Worm (Caenorhabditis elegans) whole organism, L1 larva: ENCODE measurements around the gene C06E2.9.
A peak's percentile ranks its signal among the peaks of the same experiment; 100 is the strongest.
"Not testable (repeated sequence)": the region's sequence is repeated elsewhere in the genome, so short reads cannot be mapped to it uniquely, and the experiment has no call there.

ENCODE experiments used
- ama-1 ChIP-seq: fragments of 150-350 bp; optimal IDR thresholded peaks from 2 replicates; lab custom pipeline; 2014
- blmp-1 ChIP-seq: fragments of 150-350 bp; optimal IDR thresholded peaks from 2 replicates; lab custom pipeline; 2014; ENCODE audit warnings: missing biosample characterization, missing genetic modification characterization
- ceh-8 ChIP-seq: fragments of 200-800 bp; sonication (Bioruptor generic); optimal IDR thresholded peaks from 2 replicates; lab custom pipeline; 2018; ENCODE audit warnings: mild to moderate bottlenecking, missing genetic modification characterization, moderate library complexity, missing compliant biosample characterization
- ceh-88 ChIP-seq: fragments of 200-800 bp; sonication (Bioruptor generic); IDR thresholded peaks from 2 replicates; pipeline ENCODE4 v1.3.6; 2022; ENCODE audit warnings: missing genetic modification characterization, missing compliant biosample characterization
- dpl-1 ChIP-seq, 3 experiments: fragments of 150-350 bp in 2 of 3; sonication (generic microtip) in 1 of 3; optimal IDR thresholded peaks; 2 replicates each; lab custom pipeline; 2014 to 2017; ENCODE audit warnings: missing biosample characterization in 3 of 3, missing genetic modification characterization in 3 of 3, missing genetic modification reagents in 3 of 3
- efl-1 ChIP-seq, 4 experiments: fragments of 150-350 bp; optimal IDR thresholded peaks in 3 of 4; peaks in 1 of 4; 1 replicate in 1 of 4; 2 replicates in 3 of 4; lab custom pipeline; 2014; ENCODE audit warnings: missing biosample characterization in 2 of 4, missing genetic modification characterization in 2 of 4, missing genetic modification reagents in 2 of 4
- elt-2 ChIP-seq: sonication (generic microtip); optimal IDR thresholded peaks from 2 replicates; lab custom pipeline; 2016; ENCODE audit warnings: missing genetic modification characterization, mild to moderate bottlenecking, inconsistent platforms, missing compliant biosample characterization, missing genetic modification reagents
- elt-3 ChIP-seq, 6 experiments: fragments of 150-350 bp in 1 of 6; sonication (generic microtip); optimal IDR thresholded peaks; 2 replicates each; lab custom pipeline; 2017 to 2018; ENCODE audit warnings: missing biosample characterization in 6 of 6, missing genetic modification characterization in 6 of 6, inconsistent platforms in 1 of 6
- ets-5 ChIP-seq: fragments of 200-800 bp; sonication (Bioruptor generic); IDR thresholded peaks from 2 replicates; pipeline ENCODE4 v1.3.6; 2022; ENCODE audit warnings: missing genetic modification characterization, missing compliant biosample characterization
- fkh-10 ChIP-seq: sonication (generic microtip); optimal IDR thresholded peaks from 2 replicates; lab custom pipeline; 2017; ENCODE audit warnings: missing biosample characterization, missing genetic modification reagents, missing genetic modification characterization
- fkh-4 ChIP-seq: sonication (generic microtip); optimal IDR thresholded peaks from 2 replicates; lab custom pipeline; 2016; ENCODE audit warnings: missing compliant biosample characterization, missing genetic modification characterization, borderline replicate concordance
- grh-1 ChIP-seq: fragments of 200-800 bp; sonication (Bioruptor generic); IDR thresholded peaks from 2 replicates; pipeline ENCODE4 v1.3.6; 2022; ENCODE audit warnings: missing genetic modification reagents, missing genetic modification characterization, missing compliant biosample characterization
- jun-1 ChIP-seq: fragments of 150-350 bp; optimal IDR thresholded peaks from 2 replicates; lab custom pipeline; 2014; ENCODE audit warnings: missing biosample characterization, missing genetic modification reagents, missing genetic modification characterization
- lin-13 ChIP-seq: fragments of 150-350 bp; optimal IDR thresholded peaks from 2 replicates; lab custom pipeline; 2014; ENCODE audit warnings: missing biosample characterization, missing genetic modification reagents, missing genetic modification characterization
- lin-14 ChIP-seq: fragments of 200-800 bp; sonication (Bioruptor generic); optimal IDR thresholded peaks from 2 replicates; lab custom pipeline; 2018; ENCODE audit warnings: mild to moderate bottlenecking, missing genetic modification characterization, moderate library complexity, missing compliant biosample characterization
- lin-35 ChIP-seq, 2 experiments: fragments of 150-350 bp; optimal IDR thresholded peaks; 2 replicates each; lab custom pipeline; 2014; ENCODE audit warnings: missing biosample characterization in 2 of 2, missing genetic modification characterization in 2 of 2, missing genetic modification reagents in 2 of 2
- mep-1 ChIP-seq: fragments of 150-350 bp; optimal IDR thresholded peaks from 2 replicates; lab custom pipeline; 2014; ENCODE audit warnings: missing biosample characterization, missing genetic modification characterization
- nhr-19 ChIP-seq: fragments of 200-800 bp; sonication (Bioruptor generic); conservative IDR thresholded peaks from 2 replicates; pipeline ENCODE4 v1.3.6; 2022; ENCODE audit warnings: missing genetic modification characterization, missing compliant biosample characterization
- nhr-28 ChIP-seq: fragments of 150-350 bp; optimal IDR thresholded peaks from 2 replicates; lab custom pipeline; 2014; ENCODE audit warnings: missing biosample characterization, missing genetic modification characterization
- nhr-77 ChIP-seq: fragments of 150-350 bp; optimal IDR thresholded peaks from 2 replicates; lab custom pipeline; 2014; ENCODE audit warnings: missing biosample characterization, missing genetic modification characterization
- nhr-85 ChIP-seq: sonication (generic microtip); peaks from one replicate; lab custom pipeline; 2016; ENCODE audit warnings: missing genetic modification characterization, inconsistent platforms, missing compliant biosample characterization
- nhr-90 ChIP-seq: sonication (generic microtip); optimal IDR thresholded peaks from 2 replicates; lab custom pipeline; 2016; ENCODE audit warnings: mild to moderate bottlenecking, missing genetic modification characterization, missing compliant biosample characterization; ENCODE audit not compliant: poor library complexity
- pax-3 ChIP-seq: fragments of 200-800 bp; sonication (Bioruptor generic); optimal IDR thresholded peaks from 2 replicates; lab custom pipeline; 2018; ENCODE audit warnings: mild to moderate bottlenecking, missing genetic modification characterization, moderate library complexity, missing compliant biosample characterization
- pqm-1 ChIP-seq: sonication (generic microtip); optimal IDR thresholded peaks from 3 replicates; lab custom pipeline; 2017; ENCODE audit warnings: missing biosample characterization, missing genetic modification characterization
- snpc-4 ChIP-seq: fragments of 150-350 bp; optimal IDR thresholded peaks from 2 replicates; lab custom pipeline; 2014; ENCODE audit warnings: missing biosample characterization, missing genetic modification characterization
- tbx-2 ChIP-seq: sonication (generic microtip); optimal IDR thresholded peaks from 2 replicates; lab custom pipeline; 2016; ENCODE audit warnings: missing genetic modification characterization, missing compliant biosample characterization
- unc-98 ChIP-seq: fragments of 200-800 bp; sonication (Bioruptor generic); IDR thresholded peaks from 2 replicates; pipeline ENCODE4 v1.3.6; 2022; ENCODE audit warnings: missing genetic modification characterization, missing compliant biosample characterization
- xbp-1 ChIP-seq: sonication (generic microtip); optimal IDR thresholded peaks from 2 replicates; lab custom pipeline; 2016; ENCODE audit warnings: missing genetic modification characterization, missing compliant biosample characterization
- ztf-11 ChIP-seq, 2 experiments: sonication (generic microtip); optimal IDR thresholded peaks; 2 replicates each; lab custom pipeline; 2016 to 2017; ENCODE audit warnings: missing genetic modification characterization in 2 of 2, missing biosample characterization in 1 of 2, missing compliant biosample characterization in 1 of 2
- ztf-4 ChIP-seq: fragments of 150-350 bp; optimal IDR thresholded peaks from 2 replicates; lab custom pipeline; 2014; ENCODE audit warnings: missing biosample characterization, missing genetic modification characterization

C06E2.9 gene

ce11 chrX:8860958-8861357, at the start of gene C06E2.9:
TSS of gene C06E2.9 (plus strand) at chrX:8861258.
- TF ChIP-seq ztf-11 (tag; optimal IDR thresholded peaks at IDR 0.05; lab: Kevin White, UChicago) (no peak), jun-1 (tag; lab: Kevin White, UChicago) (no peak), ceh-88 (GFP tag; lab: Robert Waterston, UW) (no peak), snpc-4 (tag; lab: Kevin White, UChicago) (no peak), ama-1 (lab: Kevin White, UChicago) (no peak), ceh-8 (GFP tag; lab: Kevin White, UChicago) (no peak), xbp-1 (tag; lab: Kevin White, UChicago) (no peak), unc-98 (GFP tag; lab: Robert Waterston, UW) (no peak), lin-14 (GFP tag; lab: Kevin White, UChicago) (no peak), ets-5 (GFP tag; lab: Robert Waterston, UW) (no peak), ztf-4 (tag; lab: Kevin White, UChicago) (no peak), pax-3 (tag; lab: Kevin White, UChicago) (no peak), mep-1 (tag; lab: Kevin White, UChicago) (no peak), fkh-4 (tag; lab: Kevin White, UChicago) (no peak), lin-35 (GFP tag; optimal IDR thresholded peaks at IDR 0.05; lab: Kevin White, UChicago) (no peak), nhr-77 (tag; lab: Kevin White, UChicago) (no peak)

DNA sequence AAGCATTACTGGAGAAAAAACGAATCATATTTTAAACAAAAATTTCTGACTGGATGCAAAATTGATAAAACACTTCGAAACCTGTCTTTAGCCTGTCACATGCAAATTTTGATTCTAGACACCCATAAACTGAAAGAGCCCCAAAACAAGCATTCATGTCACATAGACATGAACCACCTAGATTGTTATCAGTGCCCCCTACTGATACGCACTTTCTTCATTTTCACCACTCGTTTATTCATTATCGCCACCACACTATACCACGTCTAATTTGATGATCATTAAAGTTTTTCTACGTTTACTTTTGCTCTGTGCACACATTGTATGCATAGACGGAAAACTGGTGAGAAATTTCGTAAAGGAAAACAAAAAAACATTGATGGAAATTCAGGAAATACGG, 49.1 kb upstream of the C06E2.9 start, which contains the start of gene cnnm-2:
Gene cnnm-2 (plus strand): TSS at position 190 of the 400 bp plus-strand sequence.
- TF ChIP-seq lin-35 (GFP tag; optimal IDR thresholded peaks at IDR 0.05; lab: Kevin White, UChicago), result peak in 1 of 2 experiments; percentile 30
- TF ChIP-seq pqm-1, result peak; percentile 14
- no peak for TF ChIP-seq ztf-4 (tag; lab: Kevin White, UChicago)
- TF ChIP-seq elt-2 (tag; lab: Kevin White, UChicago), result peak; percentile 65

DNA sequence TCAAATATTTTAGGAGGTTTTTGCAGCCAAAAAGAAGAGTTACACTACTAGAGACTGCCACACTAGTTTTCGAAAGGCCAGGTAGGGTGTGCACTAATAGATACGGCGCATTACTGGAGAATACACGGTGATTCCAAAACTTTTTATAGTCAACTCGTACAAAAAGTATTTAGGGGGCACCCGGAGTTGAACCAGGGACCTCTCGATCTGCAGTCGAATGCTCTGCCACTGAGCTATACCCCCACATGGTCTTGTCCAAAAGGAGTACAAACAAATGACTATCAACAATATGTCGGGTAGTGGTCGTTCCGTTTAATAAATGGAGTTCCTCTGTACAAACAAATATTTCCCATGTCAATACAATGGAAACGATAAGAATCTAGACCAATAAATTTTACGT, 43.1 kb upstream of the C06E2.9 start:
- TF ChIP-seq lin-13 (GFP tag; lab: Kevin White, UChicago) (no peak), nhr-85 (no peak)

DNA sequence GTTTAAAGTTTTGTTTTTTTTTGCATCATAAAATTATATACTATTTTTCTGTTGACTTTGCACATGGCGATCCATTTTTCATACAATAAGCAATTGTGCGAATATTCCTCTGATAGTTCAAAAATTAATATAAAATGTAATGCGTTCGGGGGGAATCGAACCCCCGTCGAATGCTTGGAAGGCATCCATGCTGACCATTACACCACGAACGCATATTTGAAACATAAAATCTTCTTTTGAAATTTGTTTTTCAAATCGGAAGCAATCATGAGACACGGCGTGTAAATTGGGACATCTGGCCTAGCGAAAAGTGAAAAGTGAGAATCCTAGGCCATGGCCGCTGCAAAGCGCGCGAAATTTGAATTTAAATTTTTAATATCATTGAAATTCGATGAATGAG, 42.6 kb upstream of the C06E2.9 start:
- 0 out of 2 replicates have a peak, but pooled peaks have one; percentile 13 for TF ChIP-seq nhr-19 (GFP tag; lab: Robert Waterston, UW)
- TF ChIP-seq efl-1 (optimal IDR thresholded peaks at IDR 0.05; lab: Kevin White, UChicago), result not testable (repeated sequence)
- peak in 1 of 2 experiments; percentile 17 for TF ChIP-seq efl-1 (GFP tag; optimal IDR thresholded peaks at IDR 0.05 in 1 of 2; lab: Kevin White, UChicago)
- peak in 1 of 3 experiments; percentile 29 for TF ChIP-seq dpl-1 (GFP tag; optimal IDR thresholded peaks at IDR 0.05; lab: Kevin White, UChicago)

DNA sequence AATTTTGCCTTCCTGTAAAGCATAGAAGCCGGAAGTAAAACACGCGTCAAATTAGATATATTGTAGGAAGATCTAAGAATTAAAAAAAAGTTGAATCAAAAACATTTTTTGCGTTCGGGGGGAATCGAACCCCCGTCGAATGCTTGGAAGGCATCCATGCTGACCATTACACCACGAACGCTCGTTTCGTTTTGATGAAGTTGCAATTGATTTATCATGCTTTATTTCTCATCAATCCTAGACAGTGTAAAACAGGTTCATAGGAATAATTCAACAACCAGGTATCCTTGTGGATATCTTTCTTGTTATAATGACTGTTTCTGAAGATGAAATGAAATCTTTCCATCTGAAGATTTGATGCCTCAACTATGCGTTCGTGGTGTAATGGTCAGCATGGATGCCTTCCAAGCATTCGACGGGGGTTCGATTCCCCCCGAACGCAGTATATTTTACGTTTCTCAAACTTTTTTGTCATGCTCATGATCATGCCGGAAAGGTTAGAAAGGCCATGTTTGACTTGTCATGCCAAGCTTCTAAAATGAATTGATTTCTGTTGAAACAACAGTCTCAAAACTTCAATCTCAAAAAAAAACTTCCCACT, 41.1 kb upstream of the C06E2.9 start:
- TF ChIP-seq mep-1 (tag; lab: Kevin White, UChicago) (no peak), grh-1 (GFP tag; lab: Robert Waterston, UW) (peak; percentile 16; the same call in 1 of the 2 replicates), efl-1 (optimal IDR thresholded peaks at IDR 0.05; lab: Kevin White, UChicago) (no peak), efl-1 (GFP tag; optimal IDR thresholded peaks at IDR 0.05 in 1 of 2; lab: Kevin White, UChicago) (peak in 1 of 2 experiments; percentile 36), blmp-1 (tag; lab: Kevin White, UChicago) (peak; percentile 5)

DNA sequence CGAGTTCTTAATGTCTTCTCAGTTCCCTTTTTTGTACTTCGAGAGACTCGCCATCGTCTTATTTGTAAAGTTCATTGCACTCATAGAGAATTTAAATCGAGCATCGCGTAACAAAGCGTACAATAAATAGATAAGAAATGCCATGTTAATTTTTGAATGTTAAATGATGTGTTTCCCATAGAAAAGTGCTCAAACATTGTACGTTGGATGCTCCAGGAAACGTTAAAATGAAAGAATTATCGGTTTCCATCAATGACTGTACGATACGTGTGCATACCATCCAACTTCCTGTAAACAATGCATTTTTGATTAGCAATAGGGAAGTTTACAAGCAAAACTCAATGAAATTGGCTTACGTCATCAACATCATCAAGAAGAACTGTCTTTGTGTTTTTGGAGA, 40.4 kb upstream of the C06E2.9 start:
- peak in 1 of 2 experiments; percentile 13 for TF ChIP-seq lin-35 (GFP tag; optimal IDR thresholded peaks at IDR 0.05; lab: Kevin White, UChicago)
- TF ChIP-seq elt-2 (tag; lab: Kevin White, UChicago), result peak; percentile 75
- TF ChIP-seq grh-1 (GFP tag; lab: Robert Waterston, UW), result no peak

DNA sequence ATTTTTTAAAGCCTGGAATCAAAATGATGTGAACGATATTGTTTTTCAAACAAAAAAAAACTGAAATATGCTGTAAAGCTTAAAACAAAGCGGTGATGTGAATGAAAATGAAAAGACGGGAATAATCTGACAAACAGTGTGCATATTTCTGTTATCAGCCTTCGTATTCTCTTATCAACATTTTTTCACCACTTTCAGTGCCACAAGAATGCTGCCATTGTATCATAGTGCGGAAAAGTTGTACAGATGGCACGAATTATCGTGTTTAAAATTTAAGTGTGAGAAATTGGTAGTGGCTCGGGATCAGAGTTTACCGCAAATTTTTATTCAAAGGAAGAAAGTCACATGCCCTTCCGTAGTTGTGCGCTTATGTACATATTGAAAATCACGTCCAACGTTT, 36.6 kb upstream of the C06E2.9 start, which contains the start of gene ifd-1:
Gene ifd-1 (minus strand): TSS at position 12 of the 400 bp plus-strand sequence.
- TF ChIP-seq fkh-10 (GFP tag; lab: Kevin White, UChicago) (no peak), elt-3 (tag; optimal IDR thresholded peaks at IDR 0.05; lab: Kevin White, UChicago) (no peak), nhr-28 (no peak), ceh-8 (GFP tag; lab: Kevin White, UChicago) (no peak), efl-1 (optimal IDR thresholded peaks at IDR 0.05; lab: Kevin White, UChicago) (no peak), efl-1 (GFP tag; optimal IDR thresholded peaks at IDR 0.05 in 1 of 2; lab: Kevin White, UChicago) (peak in 1 of 2 experiments; percentile 47), elt-2 (tag; lab: Kevin White, UChicago) (peak; percentile 92), lin-35 (GFP tag; optimal IDR thresholded peaks at IDR 0.05; lab: Kevin White, UChicago) (peak in 1 of 2 experiments; percentile 34), nhr-90 (peak; percentile 21), tbx-2 (tag; lab: Kevin White, UChicago) (no peak), jun-1 (tag; lab: Kevin White, UChicago) (peak; percentile 23), pqm-1 (peak; percentile 15), lin-14 (GFP tag; lab: Kevin White, UChicago) (no peak)
